Fruit fly (Drosophila melanogaster) whole organism, adult: ENCODE measurements around the gene CG34308.

Experiments
- CG11617 ChIP-seq: fragments of 200-800 bp; sonication (Bioruptor generic); optimal IDR thresholded peaks from 2 replicates; lab custom pipeline; 2017; ENCODE audit warnings: mild to moderate bottlenecking, missing biosample characterization, missing genetic modification reagents, missing genetic modification characterization
- CG12768 ChIP-seq: fragments of 200-800 bp; sonication (Bioruptor generic); optimal IDR thresholded peaks from 2 replicates; lab custom pipeline; 2017; ENCODE audit warnings: missing biosample characterization, missing genetic modification characterization, mild to moderate bottlenecking, moderate library complexity, missing genetic modification reagents
- CG14711 ChIP-seq: fragments of 200-800 bp; sonication (Bioruptor generic); optimal IDR thresholded peaks from 2 replicates; lab custom pipeline; 2018; ENCODE audit warnings: missing biosample characterization, mild to moderate bottlenecking, missing genetic modification characterization, moderate library complexity
- CG1620 ChIP-seq: fragments of 200-800 bp; sonication (Bioruptor generic); optimal IDR thresholded peaks from 2 replicates; lab custom pipeline; 2016; ENCODE audit warnings: missing biosample characterization, missing genetic modification characterization
- CG33017 ChIP-seq: fragments of 200-800 bp; sonication (Bioruptor generic); optimal IDR thresholded peaks from 2 replicates; lab custom pipeline; 2018; ENCODE audit warnings: missing biosample characterization, mild to moderate bottlenecking, missing genetic modification characterization, moderate library complexity
- CG5204 ChIP-seq: fragments of 200-800 bp; sonication (Bioruptor generic); optimal IDR thresholded peaks from 2 replicates; lab custom pipeline; 2016; ENCODE audit warnings: missing biosample characterization, missing genetic modification characterization
- CG7045 ChIP-seq: fragments of 200-800 bp; sonication (Bioruptor generic); optimal IDR thresholded peaks from 2 replicates; lab custom pipeline; 2017; ENCODE audit warnings: missing biosample characterization, mild to moderate bottlenecking, missing genetic modification characterization
- CG7101 ChIP-seq: fragments of 200-800 bp; sonication (Bioruptor generic); optimal IDR thresholded peaks from 2 replicates; lab custom pipeline; 2018; ENCODE audit warnings: missing biosample characterization, mild to moderate bottlenecking, missing genetic modification characterization, moderate library complexity
- Clk ChIP-seq: fragments of 200-800 bp; sonication (Bioruptor generic); optimal IDR thresholded peaks from 2 replicates; lab custom pipeline; 2017; ENCODE audit warnings: missing biosample characterization, missing genetic modification characterization
- Crg-1 ChIP-seq: fragments of 200-800 bp; sonication (Bioruptor generic); optimal IDR thresholded peaks from 2 replicates; lab custom pipeline; 2016; ENCODE audit warnings: missing biosample characterization, missing genetic modification characterization
- Hr96 ChIP-seq: fragments of 200-800 bp; sonication (Bioruptor generic); optimal IDR thresholded peaks from 2 replicates; lab custom pipeline; 2016; ENCODE audit warnings: missing biosample characterization, missing genetic modification characterization
- Mnt ChIP-seq: fragments of 200-800 bp; sonication (Bioruptor generic); optimal IDR thresholded peaks from 2 replicates; lab custom pipeline; 2016; ENCODE audit warnings: missing biosample characterization, mild to moderate bottlenecking, missing genetic modification characterization
- bab1 ChIP-seq: fragments of 200-800 bp; sonication (Bioruptor generic); optimal IDR thresholded peaks from 3 replicates; lab custom pipeline; 2019; ENCODE audit warnings: missing biosample characterization, mild to moderate bottlenecking, missing genetic modification characterization, moderate library complexity
- cic ChIP-seq: fragments of 200-800 bp; sonication (Bioruptor generic); optimal IDR thresholded peaks from 2 replicates; lab custom pipeline; 2017; ENCODE audit warnings: missing biosample characterization, mild to moderate bottlenecking, missing genetic modification characterization, moderate library complexity
- cnc ChIP-seq, 2 experiments: fragments of >200 bp; optimal IDR thresholded peaks; 2 replicates each; lab custom pipeline; 2017
- kay ChIP-seq: fragments of 200-800 bp; sonication (Bioruptor generic); peaks from one replicate; lab custom pipeline; 2016; ENCODE audit warnings: missing biosample characterization, missing genetic modification characterization, borderline replicate concordance
- ovo ChIP-seq: fragments of 200-800 bp; sonication (Bioruptor generic); optimal IDR thresholded peaks from 2 replicates; lab custom pipeline; 2016; ENCODE audit warnings: missing biosample characterization, missing genetic modification characterization
- pad ChIP-seq: fragments of 200-800 bp; sonication (Bioruptor generic); optimal IDR thresholded peaks from 3 replicates; lab custom pipeline; 2017; ENCODE audit warnings: missing biosample characterization, missing genetic modification characterization, mild to moderate bottlenecking, moderate library complexity, missing genetic modification reagents
- tj ChIP-seq: fragments of 200-800 bp; sonication (Bioruptor generic); optimal IDR thresholded peaks from 3 replicates; lab custom pipeline; 2017; ENCODE audit warnings: missing biosample characterization, mild to moderate bottlenecking, missing genetic modification characterization, moderate library complexity
- toe ChIP-seq: fragments of 200-800 bp; sonication (Bioruptor generic); optimal IDR thresholded peaks from 2 replicates; lab custom pipeline; 2016; ENCODE audit warnings: missing biosample characterization, missing genetic modification characterization

Gene CG34308

DNA sequence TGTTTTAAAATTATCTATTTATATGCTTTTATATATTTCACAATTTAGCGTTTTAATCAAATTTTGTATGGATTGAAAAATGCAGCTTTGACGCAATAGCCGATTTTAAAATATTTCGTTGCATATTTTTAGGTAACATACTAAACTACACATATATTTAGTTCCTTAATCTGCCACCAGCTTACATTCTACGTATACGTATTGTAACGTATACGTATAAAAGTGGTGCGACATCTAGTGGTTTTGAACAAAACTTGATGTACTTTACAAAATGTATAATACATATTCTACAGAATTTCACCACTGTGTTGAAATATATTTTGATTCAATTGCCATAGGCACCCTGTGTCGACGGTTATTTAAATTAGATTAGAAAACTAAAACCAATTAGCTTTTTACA is 10.8 kb upstream of the CG34308 start:
- peak; percentile 13 for TF ChIP-seq pad (GFP tag; lab: Kevin White, UChicago)
- TF ChIP-seq CG7101, result no peak
- TF ChIP-seq CG12768 (GFP tag; lab: Kevin White, UChicago), result no peak
- peak; percentile 77 for TF ChIP-seq bab1 (GFP tag; lab: Kevin White, UChicago)
- no peak for TF ChIP-seq cic (GFP tag; lab: Kevin White, UChicago)
- TF ChIP-seq toe (GFP tag; lab: Kevin White, UChicago), result no peak
- no peak for TF ChIP-seq CG11617
- peak; percentile 49 for TF ChIP-seq CG1620
- TF ChIP-seq ovo (GFP tag; lab: Kevin White, UChicago), result no peak
- TF ChIP-seq CG7045, result no peak
- no peak for TF ChIP-seq CG5204
- no peak for TF ChIP-seq Hr96

DNA sequence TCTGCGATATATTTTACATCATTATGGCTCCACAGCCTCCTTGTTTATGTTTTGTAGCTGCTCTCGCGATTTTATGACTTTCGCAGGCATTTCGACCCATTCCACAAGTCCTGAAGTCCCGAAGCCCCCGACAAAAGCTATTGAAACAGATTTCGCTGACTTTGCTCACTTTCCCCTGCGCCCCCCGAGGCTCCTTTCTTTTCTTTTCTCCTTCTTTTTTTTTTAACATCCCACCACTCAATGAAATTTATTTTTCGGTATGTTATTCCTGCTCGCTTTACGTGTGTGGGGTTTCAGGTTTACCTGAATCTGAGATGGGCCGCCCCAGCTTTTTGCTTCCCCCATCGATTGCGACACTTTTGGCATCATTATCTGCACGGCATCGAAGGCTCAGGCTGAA is 6.7 kb upstream of the CG34308 start:
- TF ChIP-seq CG14711, result no peak
- no peak for TF ChIP-seq CG11617
- TF ChIP-seq cnc (optimal IDR thresholded peaks at IDR 0.05; lab: Kevin White, UChicago), result no peak
- TF ChIP-seq Hr96, result no peak
- no peak for TF ChIP-seq CG1620
- TF ChIP-seq toe (GFP tag; lab: Kevin White, UChicago), result no peak
- TF ChIP-seq kay, result no peak
- TF ChIP-seq cic (GFP tag; lab: Kevin White, UChicago), result no peak
- TF ChIP-seq ovo (GFP tag; lab: Kevin White, UChicago), result no peak
- no peak for TF ChIP-seq Mnt (GFP tag; lab: Kevin White, UChicago)
- TF ChIP-seq Crg-1, result no peak
- no peak for TF ChIP-seq CG5204

DNA sequence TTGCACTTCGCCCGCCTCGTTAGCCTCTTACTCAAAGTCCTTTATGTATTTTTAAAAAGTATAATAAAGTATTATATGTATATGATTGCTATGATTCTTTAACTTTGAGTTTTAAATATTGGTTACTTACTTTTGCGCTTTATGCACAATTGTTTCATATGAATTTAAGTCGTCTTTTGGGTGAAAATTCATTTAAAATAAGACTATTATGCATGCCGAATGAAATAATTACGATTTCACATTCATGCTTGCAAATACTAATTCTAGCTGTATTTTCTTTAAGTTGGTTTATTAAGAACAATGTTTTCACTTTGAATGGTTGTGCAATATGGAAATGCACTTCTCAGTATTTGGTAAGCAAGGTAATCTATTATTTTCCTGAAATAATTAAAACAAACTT is 3.1 kb upstream of the CG34308 start, which contains the start of gene CG43063:
CG43063 (plus strand) TSS at position 301 of the 400 bp plus-strand sequence.
- TF ChIP-seq CG1620, result no peak
- TF ChIP-seq Clk (GFP tag; lab: Kevin White, UChicago), result no peak
- no peak for TF ChIP-seq cic (GFP tag; lab: Kevin White, UChicago)
- TF ChIP-seq pad (GFP tag; lab: Kevin White, UChicago), result no peak
- TF ChIP-seq cnc (optimal IDR thresholded peaks at IDR 0.05; lab: Kevin White, UChicago), result no peak
- TF ChIP-seq CG7045, result no peak
- no peak for TF ChIP-seq CG7101
- no peak for TF ChIP-seq tj (GFP tag; lab: Kevin White, UChicago)
- TF ChIP-seq CG14711, result no peak
- TF ChIP-seq Mnt (GFP tag; lab: Kevin White, UChicago), result no peak
- no peak for TF ChIP-seq ovo (GFP tag; lab: Kevin White, UChicago)
- no peak for TF ChIP-seq CG33017 (tag; lab: Kevin White, UChicago)
- TF ChIP-seq bab1 (GFP tag; lab: Kevin White, UChicago), result no peak
- TF ChIP-seq toe (GFP tag; lab: Kevin White, UChicago), result no peak
- no peak for TF ChIP-seq Hr96
- no peak for TF ChIP-seq CG11617
- TF ChIP-seq CG5204, result no peak

DNA sequence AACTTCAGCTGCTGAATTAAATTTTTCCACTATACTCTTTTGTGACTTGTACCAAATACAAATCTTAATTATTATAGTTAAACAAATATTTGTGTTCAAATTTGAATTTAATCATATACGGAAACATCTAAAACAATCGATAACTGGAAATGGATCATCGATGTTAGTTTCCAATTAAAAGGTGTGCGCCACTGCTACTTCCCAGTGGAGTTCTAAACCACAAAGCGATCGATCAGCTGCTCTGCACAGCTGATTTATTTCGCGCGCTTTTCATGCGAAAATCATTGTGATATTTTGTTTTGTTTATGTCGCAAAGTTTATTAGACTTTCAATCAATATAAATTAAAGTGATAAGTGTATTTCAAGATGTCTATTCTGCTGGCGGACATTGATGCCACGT is 647 bp upstream of the CG34308 start, which contains the start of gene timeout:
timeout (plus strand) TSS at position 257 of the 400 bp plus-strand sequence.
- TF ChIP-seq CG7045, result no peak
- no peak for TF ChIP-seq CG33017 (tag; lab: Kevin White, UChicago)
- peak; percentile 87 for TF ChIP-seq bab1 (GFP tag; lab: Kevin White, UChicago)
- no peak for TF ChIP-seq CG11617

DNA sequence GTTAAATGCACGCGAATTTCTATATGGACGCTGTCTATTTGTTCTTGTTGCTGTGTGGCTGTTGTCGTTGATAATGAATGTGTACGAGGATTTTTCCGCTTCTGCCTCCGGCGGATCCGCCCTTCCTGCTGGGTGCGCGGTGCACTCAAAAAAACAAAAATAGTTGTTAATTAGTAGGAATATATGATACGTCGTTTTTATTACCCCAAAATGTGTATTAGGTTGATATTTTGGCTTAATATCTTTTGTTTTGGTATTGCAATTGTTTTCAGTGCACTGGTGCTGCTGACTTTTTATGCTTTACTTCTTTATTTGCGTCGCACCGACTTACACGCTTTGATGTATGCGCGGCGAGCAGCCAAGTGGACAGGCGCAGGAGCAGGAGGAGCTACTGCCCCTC is 2.6 kb downstream of the CG34308 start:
- TF ChIP-seq CG5204 (no peak), Clk (GFP tag; lab: Kevin White, UChicago) (no peak), Crg-1 (no peak), tj (GFP tag; lab: Kevin White, UChicago) (no peak), toe (GFP tag; lab: Kevin White, UChicago) (no peak), cic (GFP tag; lab: Kevin White, UChicago) (no peak), Hr96 (no peak), kay (no peak), pad (GFP tag; lab: Kevin White, UChicago) (no peak), ovo (GFP tag; lab: Kevin White, UChicago) (no peak), CG7045 (no peak), CG33017 (tag; lab: Kevin White, UChicago) (no peak), CG14711 (no peak), bab1 (GFP tag; lab: Kevin White, UChicago) (no peak)

DNA sequence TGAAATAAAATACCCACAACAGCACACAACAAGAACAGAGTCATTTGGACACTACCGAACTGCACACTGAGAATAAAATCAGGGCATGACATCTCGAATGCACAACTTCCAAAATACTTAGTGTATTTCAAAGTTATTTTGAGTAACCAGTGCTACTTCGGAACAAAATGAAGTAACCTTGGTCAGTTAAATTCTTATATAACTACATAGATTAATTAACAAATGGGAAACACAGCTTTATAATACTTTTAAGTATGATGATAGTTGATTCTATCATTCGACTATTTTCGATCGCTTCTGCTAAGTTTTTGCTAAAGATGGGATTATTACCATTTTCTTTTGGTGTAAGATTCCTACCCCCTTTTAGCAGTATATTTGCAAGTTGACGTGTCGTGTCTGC is 28.7 kb downstream of the CG34308 start:
- TF ChIP-seq CG14711 (no peak), CG33017 (tag; lab: Kevin White, UChicago) (no peak)

DNA sequence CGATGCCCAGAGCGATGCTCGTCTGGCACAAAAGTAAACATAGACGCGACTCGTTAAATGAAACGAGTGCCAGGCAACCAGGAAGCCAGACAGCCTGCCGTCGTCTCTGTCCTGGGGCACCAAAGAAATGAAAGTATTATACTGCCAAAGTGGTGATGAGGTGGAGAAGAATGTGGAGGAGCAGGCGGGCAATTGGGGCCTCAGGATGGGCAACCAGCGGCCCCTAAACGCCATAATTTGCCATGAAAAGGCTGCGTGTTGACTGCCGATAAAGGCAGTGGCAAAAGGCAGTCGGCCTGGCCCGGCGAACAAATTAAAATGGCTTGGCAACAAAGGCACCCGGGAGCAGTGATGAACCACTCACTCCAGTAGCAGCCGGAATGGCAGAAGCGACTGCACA is 39.9 kb downstream of the CG34308 start:
- TF ChIP-seq CG33017 (tag; lab: Kevin White, UChicago) (no peak), CG7101 (no peak), CG5204 (no peak), CG14711 (no peak), Hr96 (no peak), CG1620 (no peak)

DNA sequence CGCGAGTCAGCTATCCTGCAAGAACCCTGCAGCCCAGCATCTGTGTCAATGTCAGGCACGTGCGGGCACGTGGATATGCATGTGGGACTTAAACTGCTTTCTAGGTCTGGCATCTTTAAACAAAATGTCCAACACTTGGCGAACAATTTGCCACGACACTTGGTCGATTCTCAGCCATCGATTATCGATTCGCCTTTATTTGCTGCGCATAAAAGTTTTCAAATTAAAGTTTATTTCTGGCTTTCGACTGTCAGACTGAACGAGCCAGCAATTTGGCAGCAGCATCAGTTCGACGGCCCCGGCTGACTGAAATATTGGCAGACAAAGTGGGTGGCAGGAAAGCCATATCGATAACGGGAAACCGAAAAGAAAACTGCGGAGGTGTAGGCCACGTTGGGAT is 49.1 kb downstream of the CG34308 start:
- no peak for TF ChIP-seq ovo (GFP tag; lab: Kevin White, UChicago)
- TF ChIP-seq Hr96, result no peak
- no peak for TF ChIP-seq CG5204
- TF ChIP-seq cnc (optimal IDR thresholded peaks at IDR 0.05; lab: Kevin White, UChicago), result no peak
- TF ChIP-seq CG7101, result no peak
- TF ChIP-seq Mnt (GFP tag; lab: Kevin White, UChicago), result no peak
- TF ChIP-seq toe (GFP tag; lab: Kevin White, UChicago), result no peak
- no peak for TF ChIP-seq CG12768 (GFP tag; lab: Kevin White, UChicago)
- no peak for TF ChIP-seq tj (GFP tag; lab: Kevin White, UChicago)
- no peak for TF ChIP-seq CG33017 (tag; lab: Kevin White, UChicago)
- no peak for TF ChIP-seq cic (GFP tag; lab: Kevin White, UChicago)
- no peak for TF ChIP-seq CG14711
- TF ChIP-seq CG1620, result no peak
- no peak for TF ChIP-seq Clk (GFP tag; lab: Kevin White, UChicago)
- TF ChIP-seq bab1 (GFP tag; lab: Kevin White, UChicago), result no peak
- TF ChIP-seq kay, result no peak
- TF ChIP-seq CG11617, result no peak
- no peak for TF ChIP-seq CG7045
